Worm (Caenorhabditis elegans) whole organism, L2 larva: Measurements from ENCODE around the gene rmif-2.
A peak's percentile ranks its signal among the peaks of the same experiment; 100 is the strongest.

Source experiments
- C34F6.9 ChIP-seq: fragments of 150-350 bp; optimal IDR thresholded peaks from 2 replicates; lab custom pipeline; 2014; ENCODE audit warnings: missing biosample characterization, missing genetic modification characterization
- F13H6.1 ChIP-seq: sonication (generic microtip); optimal IDR thresholded peaks from 2 replicates; lab custom pipeline; 2016; ENCODE audit warnings: missing genetic modification characterization, missing compliant biosample characterization
- R02D3.7 ChIP-seq: fragments of 150-350 bp; optimal IDR thresholded peaks from 2 replicates; lab custom pipeline; 2014; ENCODE audit warnings: missing biosample characterization, missing genetic modification characterization
- alr-1 ChIP-seq: fragments of 150-350 bp; optimal IDR thresholded peaks from 2 replicates; lab custom pipeline; 2014; ENCODE audit warnings: missing biosample characterization, missing genetic modification characterization
- ceh-16 ChIP-seq: fragments of 150-350 bp; optimal IDR thresholded peaks from 2 replicates; lab custom pipeline; 2014; ENCODE audit warnings: missing biosample characterization, missing genetic modification characterization
- ceh-82 ChIP-seq: fragments of 150-350 bp; optimal IDR thresholded peaks from 2 replicates; lab custom pipeline; 2014; ENCODE audit warnings: missing biosample characterization, missing genetic modification characterization
- crh-2 ChIP-seq: sonication (generic microtip); optimal IDR thresholded peaks from 2 replicates; lab custom pipeline; 2017; ENCODE audit warnings: missing biosample characterization, missing genetic modification characterization
- dmd-4 ChIP-seq: sonication (generic microtip); optimal IDR thresholded peaks from 2 replicates; lab custom pipeline; 2017; ENCODE audit warnings: missing biosample characterization, missing genetic modification characterization
- egl-27 ChIP-seq: sonication (generic microtip); optimal IDR thresholded peaks from 3 replicates; lab custom pipeline; 2017; ENCODE audit warnings: missing biosample characterization, missing genetic modification reagents, missing genetic modification characterization
- elt-1 ChIP-seq: fragments of 150-350 bp; optimal IDR thresholded peaks from 2 replicates; lab custom pipeline; 2014; ENCODE audit warnings: missing biosample characterization, missing genetic modification characterization
- elt-3 ChIP-seq: sonication (generic microtip); optimal IDR thresholded peaks from 2 replicates; lab custom pipeline; 2017; ENCODE audit warnings: missing biosample characterization, missing genetic modification characterization
- fos-1 ChIP-seq: fragments of 150-350 bp; optimal IDR thresholded peaks from 2 replicates; lab custom pipeline; 2014; ENCODE audit warnings: missing biosample characterization, missing genetic modification characterization
- gmeb-1 ChIP-seq: fragments of 150-350 bp; optimal IDR thresholded peaks from 2 replicates; lab custom pipeline; 2014; ENCODE audit warnings: missing biosample characterization, missing genetic modification characterization
- lin-11 ChIP-seq: fragments of 150-350 bp; sonication (generic microtip); optimal IDR thresholded peaks from 2 replicates; lab custom pipeline; 2014; ENCODE audit warnings: missing biosample characterization, missing genetic modification characterization, inconsistent platforms, mixed read lengths
- lin-13 ChIP-seq: fragments of 150-350 bp; optimal IDR thresholded peaks from 2 replicates; lab custom pipeline; 2014; ENCODE audit warnings: missing biosample characterization, missing genetic modification reagents, missing genetic modification characterization
- lin-39 ChIP-seq: fragments of 150-350 bp; optimal IDR thresholded peaks from 2 replicates; lab custom pipeline; 2014; ENCODE audit warnings: missing biosample characterization, missing genetic modification reagents, missing genetic modification characterization
- lsy-2 ChIP-seq, 2 experiments: fragments of 150-350 bp in 1 of 2; sonication (generic microtip) in 1 of 2; optimal IDR thresholded peaks; 2 replicates each; lab custom pipeline; 2014 to 2017; ENCODE audit warnings: missing biosample characterization in 2 of 2, missing genetic modification characterization in 2 of 2
- mab-5 ChIP-seq: fragments of 150-350 bp; optimal IDR thresholded peaks from 2 replicates; lab custom pipeline; 2014; ENCODE audit warnings: missing biosample characterization, missing genetic modification characterization
- nhr-10 ChIP-seq: sonication (generic microtip); optimal IDR thresholded peaks from 2 replicates; lab custom pipeline; 2017; ENCODE audit warnings: missing biosample characterization, missing genetic modification characterization
- nhr-11 ChIP-seq: fragments of 150-350 bp; optimal IDR thresholded peaks from 2 replicates; lab custom pipeline; 2014; ENCODE audit warnings: missing biosample characterization, missing genetic modification characterization
- nhr-12 ChIP-seq: fragments of 150-350 bp; optimal IDR thresholded peaks from 2 replicates; lab custom pipeline; 2014; ENCODE audit warnings: missing biosample characterization, missing genetic modification characterization
- nhr-129 ChIP-seq: fragments of 150-350 bp; optimal IDR thresholded peaks from 2 replicates; lab custom pipeline; 2014; ENCODE audit warnings: missing biosample characterization, missing genetic modification characterization
- nhr-23 ChIP-seq: fragments of 150-350 bp; optimal IDR thresholded peaks from 2 replicates; lab custom pipeline; 2014; ENCODE audit warnings: missing biosample characterization, missing genetic modification reagents, missing genetic modification characterization
- nhr-237 ChIP-seq: fragments of 150-350 bp; optimal IDR thresholded peaks from 2 replicates; lab custom pipeline; 2014; ENCODE audit warnings: missing biosample characterization, missing genetic modification characterization
- nhr-25 ChIP-seq: fragments of 150-350 bp; sonication (generic microtip); optimal IDR thresholded peaks from 3 replicates; lab custom pipeline; 2014; ENCODE audit warnings: missing biosample characterization, missing genetic modification characterization
- nhr-77 ChIP-seq: fragments of 150-350 bp; optimal IDR thresholded peaks from 2 replicates; lab custom pipeline; 2014; ENCODE audit warnings: missing biosample characterization, missing genetic modification characterization
- peb-1 ChIP-seq: fragments of 150-350 bp; optimal IDR thresholded peaks from 2 replicates; lab custom pipeline; 2014; ENCODE audit warnings: missing biosample characterization, missing genetic modification characterization
- sem-4 ChIP-seq: fragments of 150-350 bp; optimal IDR thresholded peaks from 2 replicates; lab custom pipeline; 2014; ENCODE audit warnings: missing biosample characterization, missing genetic modification reagents, missing genetic modification characterization
- skn-1 ChIP-seq: sonication (generic microtip); optimal IDR thresholded peaks from 2 replicates; lab custom pipeline; 2017; ENCODE audit warnings: missing biosample characterization, missing genetic modification characterization
- sma-9 ChIP-seq, 2 experiments: fragments of 150-350 bp in 1 of 2; sonication (generic microtip) in 1 of 2; optimal IDR thresholded peaks; 2 replicates each; lab custom pipeline; 2014 to 2016; ENCODE audit warnings: missing genetic modification characterization in 2 of 2, mild to moderate bottlenecking in 1 of 2, missing biosample characterization in 1 of 2, missing compliant biosample characterization in 1 of 2, missing genetic modification reagents in 1 of 2, moderate library complexity in 1 of 2
- unc-39 ChIP-seq: fragments of 150-350 bp; optimal IDR thresholded peaks from 2 replicates; lab custom pipeline; 2014; ENCODE audit warnings: missing biosample characterization, missing genetic modification characterization
- unc-62 ChIP-seq: fragments of 150-350 bp; optimal IDR thresholded peaks from 2 replicates; lab custom pipeline; 2014; ENCODE audit warnings: missing biosample characterization, missing genetic modification reagents, missing genetic modification characterization
- zag-1 ChIP-seq: fragments of 150-350 bp; optimal IDR thresholded peaks from 2 replicates; lab custom pipeline; 2014; ENCODE audit warnings: missing biosample characterization, missing genetic modification characterization
- ztf-11 ChIP-seq: sonication (generic microtip); optimal IDR thresholded peaks from 2 replicates; lab custom pipeline; 2017; ENCODE audit warnings: missing biosample characterization, missing genetic modification characterization
- ztf-4 ChIP-seq: fragments of 150-350 bp; optimal IDR thresholded peaks from 2 replicates; lab custom pipeline; 2014; ENCODE audit warnings: missing biosample characterization, missing genetic modification characterization

rmif-2 gene

ce11 chrIV:1213192-1213591 lies 30.8 kb downstream of the rmif-2 start (continued):
- no peak for TF ChIP-seq ceh-16 (tag; lab: Kevin White, UChicago)
- TF ChIP-seq lsy-2 (tag; optimal IDR thresholded peaks at IDR 0.05; lab: Kevin White, UChicago) = peak in 1 of 2 experiments; percentile 31
- TF ChIP-seq egl-27 (tag; lab: Kevin White, UChicago) = no peak
- no peak for TF ChIP-seq sem-4
- no peak for TF ChIP-seq gmeb-1 (tag; lab: Kevin White, UChicago)
- TF ChIP-seq ztf-11 (tag; lab: Kevin White, UChicago) = no peak
- TF ChIP-seq F13H6.1 (tag; lab: Kevin White, UChicago) = no peak
- no peak for TF ChIP-seq nhr-25 (tag; lab: Kevin White, UChicago)
- TF ChIP-seq ztf-4 = no peak
- no peak for TF ChIP-seq elt-1 (tag; lab: Kevin White, UChicago)

ce11 chrIV:1215536-1215935 lies 33.1 kb downstream of the rmif-2 start:
- TF ChIP-seq gmeb-1 (tag; lab: Kevin White, UChicago) = no peak
- no peak for TF ChIP-seq sma-9 (GFP tag; optimal IDR thresholded peaks at IDR 0.05; lab: Kevin White, UChicago)
- no peak for TF ChIP-seq sma-9 (tag; optimal IDR thresholded peaks at IDR 0.05; lab: Kevin White, UChicago)

ce11 chrIV:1216290-1216689 lies 33.9 kb downstream of the rmif-2 start, which contains the start of gene W09G12.9:
TSS of gene W09G12.9 (plus strand) at chrIV:1216590.
- TF ChIP-seq sem-4 (no peak), ceh-16 (tag; lab: Kevin White, UChicago) (no peak), R02D3.7 (no peak), fos-1 (tag; lab: Kevin White, UChicago) (no peak), gmeb-1 (tag; lab: Kevin White, UChicago) (no peak), egl-27 (tag; lab: Kevin White, UChicago) (no peak), peb-1 (tag; lab: Kevin White, UChicago) (no peak), C34F6.9 (tag; lab: Kevin White, UChicago) (no peak), sma-9 (GFP tag; optimal IDR thresholded peaks at IDR 0.05; lab: Kevin White, UChicago) (no peak), sma-9 (tag; optimal IDR thresholded peaks at IDR 0.05; lab: Kevin White, UChicago) (no peak), zag-1 (tag; lab: Kevin White, UChicago) (no peak), ceh-82 (tag; lab: Kevin White, UChicago) (no peak), lin-13 (no peak), nhr-25 (tag; lab: Kevin White, UChicago) (no peak), unc-62 (GFP tag; lab: Kevin White, UChicago) (no peak), lin-39 (tag; lab: Kevin White, UChicago) (no peak), nhr-11 (tag; lab: Kevin White, UChicago) (no peak), skn-1 (tag; lab: Kevin White, UChicago) (no peak)

ce11 chrIV:1221167-1221566 lies 38.8 kb downstream of the rmif-2 start, which contains the start of gene W09G12.10:
TSS of gene W09G12.10 (minus strand) at chrIV:1221287.
- TF ChIP-seq sma-9 (GFP tag; optimal IDR thresholded peaks at IDR 0.05; lab: Kevin White, UChicago) (no peak), sma-9 (tag; optimal IDR thresholded peaks at IDR 0.05; lab: Kevin White, UChicago) (no peak), nhr-25 (tag; lab: Kevin White, UChicago) (peak; percentile 5), peb-1 (tag; lab: Kevin White, UChicago) (peak; percentile 22), nhr-23 (tag; lab: Kevin White, UChicago) (no peak)
- TF ChIP-seq, all 48 proteins: peak for 2

- no peak for TF ChIP-seq mab-5 (tag; lab: Kevin White, UChicago)
- TF ChIP-seq unc-62 (GFP tag; lab: Kevin White, UChicago) = no peak
- TF ChIP-seq peb-1 (tag; lab: Kevin White, UChicago) = no peak
- TF ChIP-seq, all 48 proteins: peak for 0
These were observed 42.4 kb downstream of the rmif-2 start for ce11 chrIV:1224781-1225180.

- TF ChIP-seq nhr-237 (tag; lab: Kevin White, UChicago) (no peak), elt-3 (tag; lab: Kevin White, UChicago) (no peak), lin-13 (no peak), ztf-11 (tag; lab: Kevin White, UChicago) (no peak), unc-62 (GFP tag; lab: Kevin White, UChicago) (no peak), crh-2 (tag; lab: Kevin White, UChicago) (no peak), nhr-23 (tag; lab: Kevin White, UChicago) (no peak), unc-39 (tag; lab: Kevin White, UChicago) (no peak), alr-1 (tag; lab: Kevin White, UChicago) (no peak), R02D3.7 (no peak), lin-39 (tag; lab: Kevin White, UChicago) (no peak), egl-27 (tag; lab: Kevin White, UChicago) (no peak), nhr-129 (tag; lab: Kevin White, UChicago) (no peak), lin-11 (tag; lab: Kevin White, UChicago) (no peak), nhr-10 (no peak), nhr-12 (tag; lab: Kevin White, UChicago) (no peak), sem-4 (no peak), nhr-77 (tag; lab: Kevin White, UChicago) (no peak), dmd-4 (tag; lab: Kevin White, UChicago) (no peak)
These were observed 43.3 kb downstream of the rmif-2 start, which contains the start of gene W09G12.8 for ce11 chrIV:1225596-1226232. TSS of gene W09G12.8 (plus strand) at chrIV:1226182.
